Worm (Caenorhabditis elegans) whole organism, L1 larva: ENCODE measurements around the gene C07E3.3.

Source experiments
- C04F5.9 ChIP-seq: sonication (generic microtip); optimal IDR thresholded peaks from 2 replicates; lab custom pipeline; 2016; ENCODE audit warnings: missing genetic modification characterization, missing compliant biosample characterization
- alr-1 ChIP-seq: fragments of 200-800 bp; sonication (Bioruptor generic); optimal IDR thresholded peaks from 2 replicates; lab custom pipeline; 2018; ENCODE audit warnings: borderline replicate concordance, mild to moderate bottlenecking, missing genetic modification characterization, missing compliant biosample characterization
- ceh-8 ChIP-seq: fragments of 200-800 bp; sonication (Bioruptor generic); optimal IDR thresholded peaks from 2 replicates; lab custom pipeline; 2018; ENCODE audit warnings: mild to moderate bottlenecking, missing genetic modification characterization, moderate library complexity, missing compliant biosample characterization
- ceh-82 ChIP-seq, 3 experiments: fragments of 150-350 bp in 1 of 3; sonication (generic microtip) in 2 of 3; optimal IDR thresholded peaks; 2 replicates each; lab custom pipeline; 2014 to 2017; ENCODE audit warnings: missing biosample characterization in 3 of 3, missing genetic modification characterization in 3 of 3
- dpl-1 ChIP-seq, 3 experiments: fragments of 150-350 bp in 2 of 3; sonication (generic microtip) in 1 of 3; optimal IDR thresholded peaks; 2 replicates each; lab custom pipeline; 2014 to 2017; ENCODE audit warnings: missing biosample characterization in 3 of 3, missing genetic modification characterization in 3 of 3, missing genetic modification reagents in 3 of 3
- efl-1 ChIP-seq, 4 experiments: fragments of 150-350 bp; optimal IDR thresholded peaks in 3 of 4; peaks in 1 of 4; 1 replicate in 1 of 4; 2 replicates in 3 of 4; lab custom pipeline; 2014; ENCODE audit warnings: missing biosample characterization in 2 of 4, missing genetic modification characterization in 2 of 4, missing genetic modification reagents in 2 of 4
- elt-3 ChIP-seq, 6 experiments: fragments of 150-350 bp in 1 of 6; sonication (generic microtip); optimal IDR thresholded peaks; 2 replicates each; lab custom pipeline; 2017 to 2018; ENCODE audit warnings: missing biosample characterization in 6 of 6, missing genetic modification characterization in 6 of 6, inconsistent platforms in 1 of 6
- ets-5 ChIP-seq: fragments of 200-800 bp; sonication (Bioruptor generic); IDR thresholded peaks from 2 replicates; pipeline ENCODE4 v1.3.6; 2022; ENCODE audit warnings: missing genetic modification characterization, missing compliant biosample characterization
- fkh-4 ChIP-seq: sonication (generic microtip); optimal IDR thresholded peaks from 2 replicates; lab custom pipeline; 2016; ENCODE audit warnings: missing compliant biosample characterization, missing genetic modification characterization, borderline replicate concordance
- hlh-17 ChIP-seq: fragments of 200-800 bp; sonication (Bioruptor generic); optimal IDR thresholded peaks from 2 replicates; lab custom pipeline; 2018; ENCODE audit warnings: missing genetic modification characterization, mild to moderate bottlenecking, missing compliant biosample characterization, moderate library complexity, borderline replicate concordance
- isw-1 ChIP-seq: fragments of 200-800 bp; sonication (Bioruptor generic); IDR thresholded peaks from 2 replicates; pipeline ENCODE4 v1.3.6; 2022; ENCODE audit warnings: missing genetic modification characterization, missing compliant biosample characterization
- lin-13 ChIP-seq: fragments of 150-350 bp; optimal IDR thresholded peaks from 2 replicates; lab custom pipeline; 2014; ENCODE audit warnings: missing biosample characterization, missing genetic modification reagents, missing genetic modification characterization
- lin-14 ChIP-seq: fragments of 200-800 bp; sonication (Bioruptor generic); optimal IDR thresholded peaks from 2 replicates; lab custom pipeline; 2018; ENCODE audit warnings: mild to moderate bottlenecking, missing genetic modification characterization, moderate library complexity, missing compliant biosample characterization
- lin-35 ChIP-seq, 2 experiments: fragments of 150-350 bp; optimal IDR thresholded peaks; 2 replicates each; lab custom pipeline; 2014; ENCODE audit warnings: missing biosample characterization in 2 of 2, missing genetic modification characterization in 2 of 2, missing genetic modification reagents in 2 of 2
- lsy-2 ChIP-seq, 2 experiments: fragments of 150-350 bp; optimal IDR thresholded peaks; 2 replicates each; lab custom pipeline; 2014; ENCODE audit warnings: missing biosample characterization in 2 of 2, missing genetic modification characterization in 2 of 2
- mab-9 ChIP-seq: fragments of 200-800 bp; sonication (Bioruptor generic); IDR thresholded peaks from 2 replicates; pipeline ENCODE4 v1.3.6; 2022; ENCODE audit warnings: missing genetic modification reagents, missing genetic modification characterization, missing compliant biosample characterization
- nhr-11 ChIP-seq: fragments of 150-350 bp; optimal IDR thresholded peaks from 2 replicates; lab custom pipeline; 2014; ENCODE audit warnings: missing biosample characterization, missing genetic modification characterization
- nhr-12 ChIP-seq: sonication (generic microtip); optimal IDR thresholded peaks from 2 replicates; lab custom pipeline; 2017; ENCODE audit warnings: missing biosample characterization, missing genetic modification characterization
- nhr-20 ChIP-seq: sonication (generic microtip); optimal IDR thresholded peaks from 2 replicates; lab custom pipeline; 2016; ENCODE audit warnings: mild to moderate bottlenecking, missing genetic modification characterization, missing compliant biosample characterization
- nhr-237 ChIP-seq: fragments of 150-350 bp; optimal IDR thresholded peaks from 2 replicates; lab custom pipeline; 2014; ENCODE audit warnings: missing biosample characterization, missing genetic modification characterization
- nhr-28 ChIP-seq: fragments of 150-350 bp; optimal IDR thresholded peaks from 2 replicates; lab custom pipeline; 2014; ENCODE audit warnings: missing biosample characterization, missing genetic modification characterization
- nhr-71 ChIP-seq: sonication (generic microtip); optimal IDR thresholded peaks from 2 replicates; lab custom pipeline; 2016; ENCODE audit warnings: mild to moderate bottlenecking, missing genetic modification characterization, moderate library complexity, missing compliant biosample characterization
- nhr-76 ChIP-seq: sonication (generic microtip); optimal IDR thresholded peaks from 2 replicates; lab custom pipeline; 2017; ENCODE audit warnings: missing biosample characterization, missing genetic modification characterization
- nhr-90 ChIP-seq: sonication (generic microtip); optimal IDR thresholded peaks from 2 replicates; lab custom pipeline; 2016; ENCODE audit warnings: mild to moderate bottlenecking, missing genetic modification characterization, missing compliant biosample characterization; ENCODE audit not compliant: poor library complexity
- rnt-1 ChIP-seq: sonication (generic microtip); optimal IDR thresholded peaks from 2 replicates; lab custom pipeline; 2016; ENCODE audit warnings: mild to moderate bottlenecking, missing genetic modification characterization, moderate library complexity, missing compliant biosample characterization
- skn-1 ChIP-seq: fragments of 150-350 bp; optimal IDR thresholded peaks from 2 replicates; lab custom pipeline; 2014; ENCODE audit warnings: missing biosample characterization, missing genetic modification characterization
- sptf-1 ChIP-seq: fragments of 150-350 bp; optimal IDR thresholded peaks from 2 replicates; lab custom pipeline; 2014; ENCODE audit warnings: missing biosample characterization, missing genetic modification characterization
- unc-130 ChIP-seq: fragments of 150-350 bp; optimal IDR thresholded peaks from 2 replicates; lab custom pipeline; 2017; ENCODE audit warnings: missing biosample characterization, missing genetic modification characterization, inconsistent platforms
- unc-98 ChIP-seq: fragments of 200-800 bp; sonication (Bioruptor generic); IDR thresholded peaks from 2 replicates; pipeline ENCODE4 v1.3.6; 2022; ENCODE audit warnings: missing genetic modification characterization, missing compliant biosample characterization
- zag-1 ChIP-seq: fragments of 150-350 bp; optimal IDR thresholded peaks from 2 replicates; lab custom pipeline; 2014; ENCODE audit warnings: missing biosample characterization, missing genetic modification characterization
- ztf-11 ChIP-seq, 2 experiments: sonication (generic microtip); optimal IDR thresholded peaks; 2 replicates each; lab custom pipeline; 2016 to 2017; ENCODE audit warnings: missing genetic modification characterization in 2 of 2, missing biosample characterization in 1 of 2, missing compliant biosample characterization in 1 of 2

The C07E3.3 gene

DNA sequence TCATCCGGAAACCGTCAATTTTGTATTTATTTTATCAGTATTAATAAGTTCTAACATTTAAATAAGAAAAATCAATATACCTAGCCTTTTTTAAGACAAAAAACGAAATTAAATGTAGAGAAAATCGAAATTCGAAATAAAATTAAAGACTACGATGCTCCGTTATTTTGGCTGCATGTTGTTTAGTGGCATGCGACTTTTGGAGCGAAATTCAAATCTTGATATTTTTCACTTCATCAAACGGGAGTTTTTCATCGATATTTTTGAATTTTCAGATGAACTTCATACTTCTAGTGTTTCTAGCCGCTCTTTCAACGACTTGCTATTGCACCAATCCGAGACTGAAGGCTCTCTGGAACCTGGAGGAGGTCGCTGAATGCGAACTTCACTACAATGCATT is 6.8 kb downstream of the C07E3.3 start, which contains the start of gene C07E3.9 (continued):
- no peak for TF ChIP-seq alr-1 (tag; lab: Kevin White, UChicago)
- peak; percentile 20 for TF ChIP-seq nhr-20 (tag; lab: Kevin White, UChicago)
- TF ChIP-seq C04F5.9 = no peak
- peak; percentile 94 to 97 for TF ChIP-seq efl-1 (optimal IDR thresholded peaks at IDR 0.05; lab: Kevin White, UChicago)
- peak; percentile 94 to 99 for TF ChIP-seq efl-1 (GFP tag; optimal IDR thresholded peaks at IDR 0.05 in 1 of 2; lab: Kevin White, UChicago)
- TF ChIP-seq ets-5 (GFP tag; lab: Robert Waterston, UW) = no peak
- 0 out of 2 replicates have a peak, but pooled peaks have one; percentile 8 for TF ChIP-seq isw-1 (GFP tag; lab: Robert Waterston, UW)
- peak; percentile 27 to 81 for TF ChIP-seq lsy-2 (tag; optimal IDR thresholded peaks at IDR 0.05; lab: Kevin White, UChicago)
- TF ChIP-seq rnt-1 (tag; lab: Kevin White, UChicago) = peak; percentile 39
- peak; percentile 39; the same call in 1 of the 2 replicates for TF ChIP-seq mab-9
- no peak for TF ChIP-seq lin-14
- peak; percentile 27 for TF ChIP-seq unc-130 (tag; lab: Kevin White, UChicago)
- TF ChIP-seq lin-35 (GFP tag; optimal IDR thresholded peaks at IDR 0.05; lab: Kevin White, UChicago) = peak; percentile 94 to 98
- TF ChIP-seq nhr-28 (tag; lab: Kevin White, UChicago) = no peak
- TF ChIP-seq nhr-90 (tag; lab: Kevin White, UChicago) = no peak
- peak; percentile 28 for TF ChIP-seq skn-1 (tag; lab: Kevin White, UChicago)
- TF ChIP-seq nhr-71 (tag; lab: Kevin White, UChicago) = peak; percentile 11

- TF ChIP-seq efl-1 (optimal IDR thresholded peaks at IDR 0.05; lab: Kevin White, UChicago) = no peak
- TF ChIP-seq efl-1 (GFP tag; optimal IDR thresholded peaks at IDR 0.05 in 1 of 2; lab: Kevin White, UChicago) = peak in 1 of 2 experiments; percentile 91
- no peak for TF ChIP-seq elt-3 (tag; optimal IDR thresholded peaks at IDR 0.05; lab: Kevin White, UChicago)
- TF ChIP-seq lsy-2 (tag; optimal IDR thresholded peaks at IDR 0.05; lab: Kevin White, UChicago) = peak in 1 of 2 experiments; percentile 2
- TF ChIP-seq nhr-71 (tag; lab: Kevin White, UChicago) = peak; percentile 39
- TF ChIP-seq rnt-1 (tag; lab: Kevin White, UChicago) = peak; percentile 27
- TF ChIP-seq, all 84 proteins: peak for 4
Observed at ce11 chrII:10349915-10350314, 7.4 kb downstream of the C07E3.3 start, which contains the start of gene stip-1. Gene stip-1 (minus strand): TSS chrII:10350012.

- TF ChIP-seq nhr-76 (tag; lab: Kevin White, UChicago) (no peak), ceh-8 (GFP tag; lab: Kevin White, UChicago) (no peak), ceh-82 (tag; optimal IDR thresholded peaks at IDR 0.05; lab: Kevin White, UChicago) (no peak), C04F5.9 (no peak), alr-1 (tag; lab: Kevin White, UChicago) (no peak), fkh-4 (no peak)
Observed at ce11 chrII:10346075-10346474, 11.2 kb downstream of the C07E3.3 start, which contains the start of gene C07E3.10. Gene C07E3.10 (plus strand): TSS chrII:10346375.

ce11 chrII:10345012-10345411 is 12.3 kb downstream of the C07E3.3 start, which contains the start of gene pro-2:
Gene pro-2 (minus strand): TSS chrII:10345112.
- no peak for TF ChIP-seq ets-5 (GFP tag; lab: Robert Waterston, UW)
- no peak for TF ChIP-seq C04F5.9
- TF ChIP-seq lsy-2 (tag; optimal IDR thresholded peaks at IDR 0.05; lab: Kevin White, UChicago) = no peak
- TF ChIP-seq lin-13 (GFP tag; lab: Kevin White, UChicago) = no peak
- no peak for TF ChIP-seq nhr-11
- TF ChIP-seq ztf-11 (tag; optimal IDR thresholded peaks at IDR 0.05; lab: Kevin White, UChicago) = no peak
- no peak for TF ChIP-seq unc-98 (GFP tag; lab: Robert Waterston, UW)
- TF ChIP-seq dpl-1 (GFP tag; optimal IDR thresholded peaks at IDR 0.05; lab: Kevin White, UChicago) = no peak
- no peak for TF ChIP-seq fkh-4
- no peak for TF ChIP-seq alr-1 (tag; lab: Kevin White, UChicago)
- no peak for TF ChIP-seq sptf-1
- TF ChIP-seq nhr-12 (tag; lab: Kevin White, UChicago) = no peak
- TF ChIP-seq hlh-17 (GFP tag; lab: Kevin White, UChicago) = no peak
- no peak for TF ChIP-seq nhr-237 (tag; lab: Kevin White, UChicago)

DNA sequence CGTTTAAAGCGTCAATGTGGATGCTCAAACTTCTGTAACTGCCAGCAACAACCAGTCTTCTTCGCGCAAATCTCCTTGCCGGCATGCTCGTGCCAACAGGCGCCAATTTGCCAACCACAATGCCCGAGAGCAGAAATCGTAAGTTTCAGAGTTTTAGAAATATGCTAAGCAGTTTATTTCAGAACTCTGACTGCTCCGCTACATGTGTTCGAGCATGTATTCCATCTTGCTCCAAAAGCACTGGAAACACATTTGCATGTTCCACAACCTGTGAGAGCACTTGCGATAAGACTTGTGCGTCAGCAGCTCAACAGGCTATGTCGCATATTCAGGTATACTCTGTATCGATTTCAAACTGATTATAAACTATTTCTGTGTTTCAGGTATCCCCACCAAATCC is 27.6 kb downstream of the C07E3.3 start:
- no peak for TF ChIP-seq zag-1 (tag; lab: Kevin White, UChicago)
- TF ChIP-seq, all 84 proteins: peak for 0
